Worm (Caenorhabditis elegans): ENCODE results near the gene fkb-3.
A peak's percentile ranks its signal among the peaks of the same experiment; 100 is the strongest.

fkb-3 gene

ce11 chrV:7196498-7196966 is 28.5 kb upstream of the fkb-3 start, which contains the start of gene F09G2.2 (continued):
- TF ChIP-seq lin-1 (GFP tag; IDR thresholded peaks at IDR 0.05) (peak; percentile 65), R02D3.7 (tag; optimal IDR thresholded peaks at IDR 0.05) (no peak), madf-9 (GFP tag; conservative IDR thresholded peaks at IDR 0.05) (peak; percentile 73), lin-38 (GFP tag; IDR thresholded peaks at IDR 0.05) (peak; percentile 87), daf-16 (GFP tag; optimal IDR thresholded peaks at IDR 0.05) (peak; percentile 52 to 69), daf-16 (tag; optimal IDR thresholded peaks at IDR 0.05) (peak; percentile 83), lsy-2 (tag; optimal IDR thresholded peaks at IDR 0.05) (peak; percentile 71 to 93), ceh-32 (tag; optimal IDR thresholded peaks at IDR 0.05; ENCODE audit: poor library complexity) (no peak), lim-7 (GFP tag; IDR thresholded peaks at IDR 0.05) (no peak), nhr-10 (tag; optimal IDR thresholded peaks at IDR 0.05) (no peak), nhr-76 (tag; optimal IDR thresholded peaks at IDR 0.05) (no peak), ZK546.5 (tag; optimal IDR thresholded peaks at IDR 0.05) (no peak), lin-39 (tag; optimal IDR thresholded peaks at IDR 0.05) (no peak), lin-29 (GFP tag; IDR thresholded peaks at IDR 0.05) (peak; percentile 80; the same call in 1 of the 2 replicates), T26A8.4 (GFP tag; IDR thresholded peaks at IDR 0.05) (peak; percentile 91), set-16 (GFP tag; IDR thresholded peaks at IDR 0.05) (peak; percentile 61), zag-1 (tag; optimal IDR thresholded peaks at IDR 0.05) (no peak), ceh-20 (GFP tag; IDR thresholded peaks at IDR 0.05) (peak; percentile 88)

ce11 chrV:7197036-7197435 is 28.0 kb upstream of the fkb-3 start:
- TF ChIP-seq rbr-2 (tag; optimal IDR thresholded peaks at IDR 0.05) (no peak), nhr-42 (GFP tag; IDR thresholded peaks at IDR 0.05) (0 out of 2 replicates have a peak, but pooled peaks have one; percentile 20), nhr-76 (tag; optimal IDR thresholded peaks at IDR 0.05) (no peak), lim-7 (GFP tag; IDR thresholded peaks at IDR 0.05) (0 out of 2 replicates have a peak, but pooled peaks have one; percentile 49)

- TF ChIP-seq nhr-237 (tag; optimal IDR thresholded peaks at IDR 0.05) (no peak), F44E2.7 (GFP tag; IDR thresholded peaks at IDR 0.05) (no peak), lin-13 (GFP tag; optimal IDR thresholded peaks at IDR 0.05) (peak; percentile 74), mdl-1 (tag; optimal IDR thresholded peaks at IDR 0.05) (peak in 1 of 2 experiments; percentile 21), daf-8 (GFP tag; IDR thresholded peaks at IDR 0.05) (no peak), mep-1 (tag; optimal IDR thresholded peaks at IDR 0.05) (peak; percentile 61), pqm-1 (tag; optimal IDR thresholded peaks at IDR 0.05) (peak; percentile 63), dve-1 (tag; optimal IDR thresholded peaks at IDR 0.05; ENCODE audit: insufficient read depth) (peak; percentile 84), gei-8 (GFP tag; optimal IDR thresholded peaks at IDR 0.05) (peak; percentile 23), lin-39 (tag; optimal IDR thresholded peaks at IDR 0.05) (no peak), nhr-28 (tag; optimal IDR thresholded peaks at IDR 0.05) (peak; percentile 86), arid-1 (GFP tag; conservative IDR thresholded peaks at IDR 0.05) (peak; percentile 59; the same call in 1 of the 2 replicates), Y75B8A.6 (GFP tag; IDR thresholded peaks at IDR 0.05) (no peak), ceh-44 (GFP tag; IDR thresholded peaks at IDR 0.05) (no peak), daf-16 (GFP tag; optimal IDR thresholded peaks at IDR 0.05) (peak in 1 of 2 experiments; percentile 38), daf-16 (tag; optimal IDR thresholded peaks at IDR 0.05) (peak; percentile 46), skn-1 (tag; optimal IDR thresholded peaks at IDR 0.05) (no peak), nhr-41 (GFP tag; IDR thresholded peaks at IDR 0.05) (0 out of 2 replicates have a peak, but pooled peaks have one; percentile 45), R02D3.7 (tag; optimal IDR thresholded peaks at IDR 0.05) (no peak), saeg-2 (GFP tag; IDR thresholded peaks at IDR 0.05) (no peak), dmd-6 (GFP tag; IDR thresholded peaks at IDR 0.05) (peak; percentile 73), nhr-77 (tag; optimal IDR thresholded peaks at IDR 0.05) (peak; percentile 39), nhr-102 (tag; optimal IDR thresholded peaks at IDR 0.05) (peak; percentile 63), T20F7.1 (GFP tag; optimal IDR thresholded peaks at IDR 0.05) (peak; percentile 41), hmg-1.1 (GFP tag; IDR thresholded peaks at IDR 0.05) (0 out of 2 replicates have a peak, but pooled peaks have one; percentile 15), unc-62 (GFP tag; optimal IDR thresholded peaks at IDR 0.05 in 1 of 2) (peak in 1 of 2 experiments; percentile 72), unc-62 (tag; optimal IDR thresholded peaks at IDR 0.05) (no peak), duxl-1 (tag; optimal IDR thresholded peaks at IDR 0.05; ENCODE audit: poor library complexity) (peak; percentile 57), nhr-6 (tag; optimal IDR thresholded peaks at IDR 0.05) (no peak), hlh-11 (tag; optimal IDR thresholded peaks at IDR 0.05) (peak; percentile 71), nhr-42 (GFP tag; IDR thresholded peaks at IDR 0.05) (0 out of 2 replicates have a peak, but pooled peaks have one; percentile 10), ama-1 (optimal IDR thresholded peaks at IDR 0.05) (peak; percentile 83), lin-38 (GFP tag; IDR thresholded peaks at IDR 0.05) (peak; percentile 51; the same call in 1 of the 2 replicates)
These were observed 26.6 kb upstream of the fkb-3 start for ce11 chrV:7198403-7198802.

All from whole organism, L4 larva.